Fruit fly (Drosophila melanogaster): Measurements from ENCODE around the gene CG12170.

The CG12170 gene

DNA sequence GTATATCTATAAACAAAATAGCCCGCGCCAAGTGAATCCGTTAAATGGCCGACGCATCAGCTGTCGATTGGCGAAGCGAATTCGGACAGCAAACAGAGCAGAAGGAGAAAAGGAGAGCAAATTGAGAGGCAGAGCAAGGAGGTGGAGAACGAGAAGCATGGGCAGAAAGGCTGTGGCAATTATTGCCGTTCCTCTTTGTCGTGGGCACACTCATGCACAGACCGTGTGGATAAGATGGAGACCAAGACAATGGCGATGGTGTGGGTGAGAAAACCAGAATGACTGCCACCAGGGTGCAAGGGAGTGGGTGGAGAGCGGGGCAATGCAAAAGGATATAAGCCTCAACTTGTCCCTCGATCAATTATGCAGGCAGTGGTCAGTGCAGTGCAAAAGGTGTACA lies 25.9 kb upstream of the CG12170 start:
- TF ChIP-seq nom (GFP tag; optimal IDR thresholded peaks at IDR 0.05) = peak; percentile 40
- TF ChIP-seq CG14710 (tag; optimal IDR thresholded peaks at IDR 0.05) = no peak
- TF ChIP-seq Med (GFP tag) = peak; percentile 22

DNA sequence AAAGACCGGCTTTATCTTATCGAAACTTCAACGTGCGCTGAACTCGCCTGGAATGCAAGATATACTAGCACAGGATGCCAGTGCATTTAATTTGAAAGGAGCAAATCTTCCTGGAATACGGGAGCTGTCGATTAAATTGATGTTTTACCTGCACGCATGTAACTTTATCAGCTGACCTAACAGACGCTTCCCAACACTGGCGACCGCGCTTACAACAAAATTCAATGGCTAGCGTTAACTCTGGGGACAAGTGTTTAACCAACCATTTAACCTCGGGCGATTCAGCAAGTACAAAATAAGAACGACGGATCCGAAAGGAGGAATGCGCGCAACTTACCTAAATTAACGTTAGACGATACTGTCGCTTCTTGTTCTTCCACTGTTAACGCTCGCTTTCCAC lies 25.3 kb upstream of the CG12170 start:
- TF ChIP-seq ftz-f1 (GFP tag; optimal IDR thresholded peaks at IDR 0.05) (no peak), CG6272 (GFP tag; IDR thresholded peaks at IDR 0.05) (no peak), grau (tag; optimal IDR thresholded peaks at IDR 0.05) (no peak), HHEX (GFP tag; optimal IDR thresholded peaks at IDR 0.05) (peak; percentile 10), CG2199 (GFP tag; IDR thresholded peaks at IDR 0.05) (no peak), chm (GFP tag; IDR thresholded peaks at IDR 0.05) (no peak), CG4360 (GFP tag; IDR thresholded peaks at IDR 0.05) (peak; percentile 65), exex (tag; optimal IDR thresholded peaks at IDR 0.05) (no peak), Med (GFP tag) (peak; percentile 69), CG17186 (GFP tag; optimal IDR thresholded peaks at IDR 0.05) (peak; percentile 6), Dbx (GFP tag; IDR thresholded peaks at IDR 0.05) (no peak), CG17802 (tag; optimal IDR thresholded peaks at IDR 0.05) (no peak), pfk (GFP tag; optimal IDR thresholded peaks at IDR 0.05) (no peak), pnt (GFP tag; optimal IDR thresholded peaks at IDR 0.05) (no peak), Doc2 (GFP tag; IDR thresholded peaks at IDR 0.05) (no peak), Asciz (GFP tag; optimal IDR thresholded peaks at IDR 0.05) (no peak), CG1647 (GFP tag; optimal IDR thresholded peaks at IDR 0.05) (no peak), CG10267 (tag; optimal IDR thresholded peaks at IDR 0.05) (peak; percentile 80), CG32532 (GFP tag; IDR thresholded peaks at IDR 0.05) (no peak), Pdp1 (GFP tag; optimal IDR thresholded peaks at IDR 0.05) (peak in 1 of 2 experiments; percentile 23), Nf-YA (GFP tag; IDR thresholded peaks at IDR 0.05) (no peak), CG13894 (tag; optimal IDR thresholded peaks at IDR 0.05) (no peak), CG30020 (tag; optimal IDR thresholded peaks at IDR 0.05) (peak; percentile 1), Hr39 (optimal IDR thresholded peaks at IDR 0.05) (no peak), CG11085 (GFP tag; IDR thresholded peaks at IDR 0.05) (no peak), CG1024 (GFP tag; IDR thresholded peaks at IDR 0.05) (no peak), kah (GFP tag; optimal IDR thresholded peaks at IDR 0.05) (no peak), CG8089 (GFP tag; optimal IDR thresholded peaks at IDR 0.05) (no peak), CG3847 (GFP tag; IDR thresholded peaks at IDR 0.05) (no peak), CTCF (GFP tag; optimal IDR thresholded peaks at IDR 0.05) (peak; percentile 3), crp (GFP tag; optimal IDR thresholded peaks at IDR 0.05) (peak in 1 of 2 experiments; percentile 77), CG3838 (GFP tag; optimal IDR thresholded peaks at IDR 0.05) (no peak), Stat92E (GFP tag; optimal IDR thresholded peaks at IDR 0.05) (no peak), stwl (tag; optimal IDR thresholded peaks at IDR 0.05) (peak; percentile 31), CG31388 (GFP tag; optimal IDR thresholded peaks at IDR 0.05) (no peak), MBD-R2 (GFP tag; IDR thresholded peaks at IDR 0.05) (peak; percentile 41), fd102C (GFP tag; optimal IDR thresholded peaks at IDR 0.05) (no peak), CG3065 (GFP tag; optimal IDR thresholded peaks at IDR 0.05) (no peak), wor (GFP tag; IDR thresholded peaks at IDR 0.05) (no peak), Ets65A (GFP tag) (peak; percentile 63), CG10565 (GFP tag; optimal IDR thresholded peaks at IDR 0.05) (no peak), Hey (tag; optimal IDR thresholded peaks at IDR 0.05) (no peak), CG12659 (GFP tag; optimal IDR thresholded peaks at IDR 0.05) (peak; percentile 17), H2.0 (GFP tag; IDR thresholded peaks at IDR 0.05) (no peak), rib (GFP tag; IDR thresholded peaks at IDR 0.05) (0 out of 2 replicates have a peak, but pooled peaks have one; percentile 42), lola (GFP tag; optimal IDR thresholded peaks at IDR 0.05) (peak in 1 of 3 experiments; percentile 3), abd-A (tag; optimal IDR thresholded peaks at IDR 0.05) (no peak), CrebB (tag; optimal IDR thresholded peaks at IDR 0.05) (no peak)
